Worm (Caenorhabditis elegans) whole organism, L4 larva: ENCODE data around the gene Y66D12A.6.

Experiments
- aha-1 ChIP-seq: fragments of 150-350 bp; peaks from one replicate; lab custom pipeline; 2014; ENCODE audit warnings: missing biosample characterization, missing genetic modification characterization
- ctbp-1 ChIP-seq: fragments of 200-800 bp; sonication (Bioruptor generic); IDR thresholded peaks from 2 replicates; pipeline ENCODE4 v1.3.6; 2022; ENCODE audit warnings: missing genetic modification reagents, missing genetic modification characterization, missing compliant biosample characterization
- dve-1 ChIP-seq: sonication (generic microtip); optimal IDR thresholded peaks from 2 replicates; lab custom pipeline; 2017; ENCODE audit warnings: antibody characterized with exemption, mild to moderate bottlenecking, missing genetic modification characterization, missing compliant biosample characterization; ENCODE audit not compliant: insufficient read depth
- hlh-30 ChIP-seq: sonication (generic microtip); optimal IDR thresholded peaks from 2 replicates; lab custom pipeline; 2017; ENCODE audit warnings: antibody characterized with exemption, mild to moderate bottlenecking, missing genetic modification characterization, missing compliant biosample characterization; ENCODE audit not compliant: insufficient read depth
- nhr-10 ChIP-seq: fragments of 150-350 bp; optimal IDR thresholded peaks from 2 replicates; lab custom pipeline; 2014; ENCODE audit warnings: missing biosample characterization, missing genetic modification characterization
- nhr-28 ChIP-seq: fragments of 150-350 bp; optimal IDR thresholded peaks from 2 replicates; lab custom pipeline; 2014; ENCODE audit warnings: missing biosample characterization, missing genetic modification characterization
- pha-4 ChIP-seq, 2 experiments: fragments of 150-350 bp in 1 of 2; fragments of 200-800 bp in 1 of 2; sonication (Bioruptor generic) in 1 of 2; IDR thresholded peaks in 1 of 2; optimal IDR thresholded peaks in 1 of 2; 2 replicates each; pipeline versions ENCODE4 v1.3.6 to Lab custom; 2014 to 2022; ENCODE audit warnings: missing genetic modification characterization in 2 of 2, missing genetic modification reagents in 2 of 2, missing biosample characterization in 1 of 2, missing compliant biosample characterization in 1 of 2
- ztf-11 ChIP-seq: fragments of 150-350 bp; optimal IDR thresholded peaks from 2 replicates; lab custom pipeline; 2014; ENCODE audit warnings: missing biosample characterization, missing genetic modification characterization

DNA sequence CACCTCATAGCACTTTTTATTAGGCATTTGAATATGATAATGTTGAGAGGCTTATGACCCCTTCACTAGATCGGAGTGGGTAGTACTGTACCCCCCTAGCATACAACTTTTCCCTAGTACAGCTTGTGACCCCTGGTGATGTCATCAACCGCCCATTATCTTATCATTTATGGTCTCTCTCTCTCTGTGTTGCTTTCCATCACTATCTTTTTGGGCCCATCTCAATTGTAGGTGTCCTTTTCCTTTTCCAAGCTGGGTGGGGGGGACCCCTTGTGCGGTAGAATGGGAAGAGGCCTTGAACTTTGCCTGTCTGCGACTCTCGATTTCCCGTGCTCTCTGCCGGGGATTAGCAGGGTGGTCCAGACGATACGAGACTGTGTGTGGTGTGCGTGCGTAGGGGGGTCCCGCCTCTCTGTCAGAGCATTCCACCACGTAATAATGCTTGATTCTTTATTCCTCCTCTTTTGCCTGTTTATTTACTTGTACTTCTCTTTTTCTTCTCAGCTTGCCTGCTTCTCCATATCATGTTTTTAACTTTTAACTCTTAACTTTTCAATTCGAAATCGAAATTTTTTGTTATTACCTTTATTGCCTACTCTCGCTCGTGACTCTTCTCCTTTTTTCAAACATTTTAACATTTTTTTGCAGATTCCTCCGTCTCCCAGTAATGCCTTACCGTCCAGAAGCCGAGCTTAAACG, 20.5 kb downstream of the Y66D12A.6 start, which contains the start of gene ztf-29:
- peak; percentile 19 for TF ChIP-seq aha-1 (tag; lab: Kevin White, UChicago)
- no peak for TF ChIP-seq pha-4 (GFP tag; IDR thresholded peaks at IDR 0.05; lab: Robert Waterston, UW)
- no peak for TF ChIP-seq pha-4 (tag; optimal IDR thresholded peaks at IDR 0.05; lab: Kevin White, UChicago)
- no peak for TF ChIP-seq ctbp-1
- TF ChIP-seq ztf-11 (tag; lab: Kevin White, UChicago): no peak
- TF ChIP-seq dve-1 (tag; lab: Kevin White, UChicago): no peak
- TF ChIP-seq nhr-10 (tag; lab: Kevin White, UChicago): no peak
- no peak for TF ChIP-seq nhr-28 (tag; lab: Kevin White, UChicago)
- no peak for TF ChIP-seq hlh-30 (tag; lab: Kevin White, UChicago)
